Fruit fly (Drosophila melanogaster): ENCODE results near the gene tHMG2.

DNA sequence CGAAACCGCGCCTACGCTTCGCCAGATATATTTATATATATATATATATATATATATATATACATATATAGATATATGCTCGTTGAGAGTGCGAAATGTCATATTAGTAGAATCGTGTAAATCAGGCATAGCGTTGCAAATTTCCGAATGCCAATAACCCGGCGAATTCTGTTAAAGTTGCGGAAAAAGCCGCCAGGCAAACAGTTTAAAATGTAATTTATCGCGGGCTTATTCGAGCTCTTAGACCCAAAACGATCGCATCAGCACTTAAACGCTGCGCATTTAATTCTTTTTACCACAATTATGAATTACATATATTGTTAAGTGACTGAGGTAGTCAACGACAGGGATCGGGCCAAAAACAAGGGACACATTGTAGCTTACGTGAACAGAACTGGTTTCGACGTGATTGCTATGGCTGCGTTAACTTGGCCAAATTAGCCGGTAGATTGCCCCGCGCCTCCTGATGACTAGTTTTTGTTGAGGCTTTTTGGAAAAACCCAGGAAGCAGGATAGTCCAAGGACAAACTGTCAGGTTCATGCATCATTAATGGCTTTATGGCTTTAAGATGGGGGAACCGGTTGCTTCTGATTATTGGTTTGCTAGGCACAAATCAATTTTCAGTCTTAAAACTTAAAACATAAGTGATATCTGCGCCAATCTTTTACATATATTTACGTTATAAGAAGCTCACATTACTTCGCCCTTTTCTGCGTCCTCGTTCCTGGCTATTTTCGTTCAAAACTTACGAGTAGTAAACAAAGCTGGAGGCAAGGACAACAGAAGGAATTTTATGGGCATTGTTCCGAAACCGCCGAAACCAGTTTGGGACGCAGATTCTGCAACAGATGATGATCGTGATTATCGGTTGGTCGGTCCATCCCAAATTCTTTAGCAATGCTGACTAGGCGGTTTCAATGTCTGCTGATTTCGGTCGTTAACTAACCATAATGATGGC is 41.5 kb downstream of the tHMG2 start:
- no peak for TF ChIP-seq Blimp-1 (GFP tag; optimal IDR thresholded peaks at IDR 0.05)
- peak; percentile 73 for TF ChIP-seq dsx (GFP tag; optimal IDR thresholded peaks at IDR 0.05; ENCODE audit: poor library complexity, severe bottlenecking)
- no peak for TF ChIP-seq OdsH (GFP tag; optimal IDR thresholded peaks at IDR 0.05)
- no peak for TF ChIP-seq CG10669 (GFP tag; optimal IDR thresholded peaks at IDR 0.05)
- TF ChIP-seq CG31627 (GFP tag; optimal IDR thresholded peaks at IDR 0.05) = no peak
- TF ChIP-seq CG6276 (GFP tag; optimal IDR thresholded peaks at IDR 0.05) = no peak
- no peak for TF ChIP-seq CG6792 (GFP tag; optimal IDR thresholded peaks at IDR 0.05)
- no peak for TF ChIP-seq pdm3 (GFP tag; optimal IDR thresholded peaks at IDR 0.05)

Data from whole organism, prepupa.